Fruit fly (Drosophila melanogaster) whole organism, embryonic: Measurements from ENCODE around the gene qtc.

Experiments
- CG1024 ChIP-seq: fragments of 200-800 bp; sonication (Bioruptor generic); IDR thresholded peaks from 2 replicates; pipeline ENCODE4 v1.3.6; 2022; ENCODE audit warnings: missing biosample characterization, missing genetic modification characterization
- CG5953 ChIP-seq: fragments of 200-800 bp; sonication (Bioruptor generic); IDR thresholded peaks from 2 replicates; pipeline ENCODE4 v1.3.6; 2022; ENCODE audit warnings: missing biosample characterization, missing genetic modification characterization
- NC2α ChIP-seq: fragments of 200-800 bp; sonication (Bioruptor generic); optimal IDR thresholded peaks from 2 replicates; lab custom pipeline; 2016; ENCODE audit warnings: missing biosample characterization, missing genetic modification characterization
- peb ChIP-seq: fragments of 200-800 bp; sonication (Bioruptor generic); IDR thresholded peaks from 2 replicates; pipeline ENCODE4 v1.3.6; 2022; ENCODE audit warnings: missing biosample characterization, missing genetic modification characterization
- trh ChIP-seq: fragments of 200-800 bp; sonication (Bioruptor generic); optimal IDR thresholded peaks from 2 replicates; lab custom pipeline; 2016; ENCODE audit warnings: missing biosample characterization, missing genetic modification characterization

dm6 chr2L:5025557-5025956 lies 35.1 kb upstream of the qtc start:
- no peak for TF ChIP-seq NC2α (GFP tag; lab: Kevin White, UChicago)
- no peak for TF ChIP-seq CG1024
- TF ChIP-seq CG5953 (GFP tag; lab: Robert Waterston, UW): no peak
- TF ChIP-seq peb (GFP tag; lab: Robert Waterston, UW): no peak
- TF ChIP-seq trh (GFP tag; lab: Kevin White, UChicago): no peak
